Worm (Caenorhabditis elegans): ENCODE results near the gene slc-25A21.

DNA sequence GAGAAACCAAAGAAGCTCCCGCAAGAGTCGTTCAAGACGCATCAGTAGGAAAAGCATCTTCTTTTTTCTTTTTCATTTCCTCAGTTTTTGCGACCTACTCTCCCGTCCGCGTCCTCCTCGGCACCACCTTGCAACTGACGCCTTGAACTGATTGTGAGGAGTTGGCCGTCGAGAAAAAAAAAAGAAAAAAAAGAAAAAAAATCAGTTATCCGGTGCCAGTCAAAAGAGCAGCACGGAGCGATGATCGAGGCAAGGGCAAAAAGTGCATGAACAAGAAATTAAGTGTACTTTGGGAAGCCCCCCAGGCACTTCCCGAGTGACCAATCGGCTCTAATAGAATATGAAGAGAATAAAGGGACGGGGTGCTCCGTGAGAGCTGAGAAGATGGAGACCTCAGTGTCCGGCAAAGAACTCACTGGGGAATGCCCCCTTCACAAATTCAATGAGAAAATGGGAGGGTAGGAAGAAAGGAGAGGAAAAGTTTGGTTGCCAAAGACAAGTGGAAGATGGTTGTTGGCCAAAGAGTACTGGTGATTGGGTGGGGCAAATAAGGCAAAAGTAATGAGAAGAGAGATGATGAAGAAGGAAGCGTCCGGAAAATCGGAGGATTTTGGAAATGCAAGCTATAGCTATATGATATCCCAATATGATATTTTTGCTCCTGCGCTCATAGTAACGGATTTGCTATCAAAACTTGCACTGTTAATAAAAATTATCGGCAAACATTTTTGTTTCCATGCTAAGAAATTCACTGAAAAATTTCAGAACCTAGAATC lies 34.3 kb upstream of the slc-25A21 start:
- TF ChIP-seq nhr-10 (tag; optimal IDR thresholded peaks at IDR 0.05) (no peak), elt-3 (tag; optimal IDR thresholded peaks at IDR 0.05) (no peak), ztf-4 (tag; optimal IDR thresholded peaks at IDR 0.05) (no peak), mab-5 (tag; optimal IDR thresholded peaks at IDR 0.05) (no peak), dmd-4 (tag; optimal IDR thresholded peaks at IDR 0.05) (no peak), nhr-237 (tag; optimal IDR thresholded peaks at IDR 0.05) (no peak), egl-27 (tag; optimal IDR thresholded peaks at IDR 0.05) (no peak), snpc-4 (tag; optimal IDR thresholded peaks at IDR 0.05) (no peak)
